Worm (Caenorhabditis elegans) whole organism, mixed stage, embryonic: ENCODE results near the gene F09F9.2.

Experiments
- M03D4.4 ChIP-seq: sonication (generic microtip); optimal IDR thresholded peaks from 2 replicates; lab custom pipeline; 2017; ENCODE audit warnings: mild to moderate bottlenecking, missing genetic modification characterization, missing compliant biosample characterization
- bed-3 ChIP-seq: fragments of 200-800 bp; sonication (Bioruptor generic); optimal IDR thresholded peaks from 3 replicates; lab custom pipeline; 2018; ENCODE audit warnings: mild to moderate bottlenecking, missing genetic modification characterization, moderate library complexity, missing compliant biosample characterization
- blmp-1 ChIP-seq: fragments of 150-350 bp; optimal IDR thresholded peaks from 2 replicates; lab custom pipeline; 2014; ENCODE audit warnings: missing biosample characterization, missing genetic modification characterization
- ceh-39 ChIP-seq: fragments of 150-350 bp; optimal IDR thresholded peaks from 2 replicates; lab custom pipeline; 2014; ENCODE audit warnings: missing biosample characterization, missing genetic modification characterization
- ceh-43 ChIP-seq: fragments of 200-800 bp; sonication (Bioruptor generic); optimal IDR thresholded peaks from 2 replicates; lab custom pipeline; 2018; ENCODE audit warnings: mild to moderate bottlenecking, missing genetic modification characterization, moderate library complexity, missing compliant biosample characterization
- ceh-83 ChIP-seq: fragments of 200-800 bp; sonication (Bioruptor generic); optimal IDR thresholded peaks from 2 replicates; lab custom pipeline; 2018; ENCODE audit warnings: mild to moderate bottlenecking, missing genetic modification characterization, missing compliant biosample characterization
- ces-1 ChIP-seq: fragments of 150-350 bp; optimal IDR thresholded peaks from 2 replicates; lab custom pipeline; 2014; ENCODE audit warnings: missing biosample characterization, missing genetic modification reagents, missing genetic modification characterization
- cnd-1 ChIP-seq: fragments of 200-800 bp; sonication (Bioruptor generic); optimal IDR thresholded peaks from 2 replicates; lab custom pipeline; 2018; ENCODE audit warnings: mild to moderate bottlenecking, missing genetic modification characterization, missing compliant biosample characterization
- drap-1 ChIP-seq: fragments of 200-800 bp; sonication (Bioruptor generic); optimal IDR thresholded peaks from 3 replicates; lab custom pipeline; 2018; ENCODE audit warnings: mild to moderate bottlenecking, missing genetic modification characterization, missing compliant biosample characterization
- elt-1 ChIP-seq: sonication (generic microtip); optimal IDR thresholded peaks from 2 replicates; lab custom pipeline; 2017; ENCODE audit warnings: missing genetic modification characterization, mild to moderate bottlenecking, missing compliant biosample characterization, antibody characterized with exemption, moderate library complexity, borderline replicate concordance; ENCODE audit not compliant: insufficient read depth
- flh-1 ChIP-seq: fragments of 200-800 bp; sonication (Bioruptor generic); optimal IDR thresholded peaks from 2 replicates; lab custom pipeline; 2018; ENCODE audit warnings: mild to moderate bottlenecking, missing genetic modification characterization, moderate library complexity, missing compliant biosample characterization
- ham-2 ChIP-seq: fragments of 200-800 bp; sonication (Bioruptor generic); optimal IDR thresholded peaks from 2 replicates; lab custom pipeline; 2018; ENCODE audit warnings: mild to moderate bottlenecking, missing genetic modification characterization, missing compliant biosample characterization
- hlh-1 ChIP-seq: fragments of 150-350 bp; optimal IDR thresholded peaks from 2 replicates; lab custom pipeline; 2014; ENCODE audit warnings: missing biosample characterization, missing genetic modification reagents, missing genetic modification characterization
- lin-13 ChIP-seq: fragments of 150-350 bp; optimal IDR thresholded peaks from 2 replicates; lab custom pipeline; 2014; ENCODE audit warnings: missing biosample characterization, missing genetic modification characterization
- lin-32 ChIP-seq: fragments of 200-800 bp; sonication (Bioruptor generic); optimal IDR thresholded peaks from 2 replicates; lab custom pipeline; 2018; ENCODE audit warnings: mild to moderate bottlenecking, missing genetic modification characterization, missing compliant biosample characterization
- lsy-2 ChIP-seq: fragments of 150-350 bp; optimal IDR thresholded peaks from 2 replicates; lab custom pipeline; 2014; ENCODE audit warnings: missing biosample characterization, missing genetic modification characterization
- mab-5 ChIP-seq: fragments of 150-350 bp; optimal IDR thresholded peaks from 2 replicates; lab custom pipeline; 2014; ENCODE audit warnings: missing biosample characterization, missing genetic modification characterization
- mep-1 ChIP-seq: fragments of 150-350 bp; optimal IDR thresholded peaks from 2 replicates; lab custom pipeline; 2017; ENCODE audit warnings: missing biosample characterization, missing genetic modification reagents, missing genetic modification characterization, inconsistent platforms
- mls-2 ChIP-seq: sonication (generic microtip); optimal IDR thresholded peaks from 2 replicates; lab custom pipeline; 2016; ENCODE audit warnings: mild to moderate bottlenecking, missing genetic modification characterization, moderate library complexity, missing compliant biosample characterization
- nhr-12 ChIP-seq: fragments of 150-350 bp; optimal IDR thresholded peaks from 2 replicates; lab custom pipeline; 2014; ENCODE audit warnings: missing biosample characterization, missing genetic modification characterization
- nhr-2 ChIP-seq: fragments of 150-350 bp; optimal IDR thresholded peaks from 2 replicates; lab custom pipeline; 2014; ENCODE audit warnings: missing biosample characterization, missing genetic modification characterization
- nhr-237 ChIP-seq: fragments of 150-350 bp; optimal IDR thresholded peaks from 2 replicates; lab custom pipeline; 2014; ENCODE audit warnings: missing biosample characterization, missing genetic modification characterization
- nhr-28 ChIP-seq: fragments of 150-350 bp; optimal IDR thresholded peaks from 2 replicates; lab custom pipeline; 2014; ENCODE audit warnings: missing biosample characterization, missing genetic modification characterization
- nhr-76 ChIP-seq: sonication (generic microtip); optimal IDR thresholded peaks from 2 replicates; lab custom pipeline; 2017; ENCODE audit warnings: missing biosample characterization, missing genetic modification characterization
- pha-4 ChIP-seq: fragments of 150-350 bp; optimal IDR thresholded peaks from 2 replicates; lab custom pipeline; 2018; ENCODE audit warnings: missing biosample characterization, missing genetic modification reagents, missing genetic modification characterization
- sem-2 ChIP-seq: fragments of 200-800 bp; sonication (Bioruptor generic); optimal IDR thresholded peaks from 2 replicates; lab custom pipeline; 2018; ENCODE audit warnings: mild to moderate bottlenecking, missing genetic modification characterization, missing compliant biosample characterization
- snpc-4 ChIP-seq: fragments of 150-350 bp; optimal IDR thresholded peaks from 2 replicates; lab custom pipeline; 2014; ENCODE audit warnings: missing biosample characterization, missing genetic modification characterization
- sptf-1 ChIP-seq: sonication (generic microtip); optimal IDR thresholded peaks from 2 replicates; lab custom pipeline; 2017; ENCODE audit warnings: mild to moderate bottlenecking, missing genetic modification characterization, moderate library complexity, missing compliant biosample characterization
- unc-120 ChIP-seq: sonication (generic microtip); optimal IDR thresholded peaks from 2 replicates; lab custom pipeline; 2017; ENCODE audit warnings: missing genetic modification characterization, missing compliant biosample characterization; ENCODE audit not compliant: poor library complexity, severe bottlenecking
- unc-39 ChIP-seq: fragments of 150-350 bp; optimal IDR thresholded peaks from 2 replicates; lab custom pipeline; 2014; ENCODE audit warnings: missing biosample characterization, missing genetic modification characterization
- unc-62 ChIP-seq: fragments of 150-350 bp; optimal IDR thresholded peaks from 2 replicates; lab custom pipeline; 2014; ENCODE audit warnings: missing biosample characterization, missing genetic modification reagents, missing genetic modification characterization
- zip-8 ChIP-seq: fragments of 150-350 bp; optimal IDR thresholded peaks from 2 replicates; lab custom pipeline; 2014; ENCODE audit warnings: missing biosample characterization, missing genetic modification characterization
- ztf-11 ChIP-seq: fragments of 150-350 bp; optimal IDR thresholded peaks from 2 replicates; lab custom pipeline; 2014; ENCODE audit warnings: missing biosample characterization, missing genetic modification characterization

The F09F9.2 gene

DNA sequence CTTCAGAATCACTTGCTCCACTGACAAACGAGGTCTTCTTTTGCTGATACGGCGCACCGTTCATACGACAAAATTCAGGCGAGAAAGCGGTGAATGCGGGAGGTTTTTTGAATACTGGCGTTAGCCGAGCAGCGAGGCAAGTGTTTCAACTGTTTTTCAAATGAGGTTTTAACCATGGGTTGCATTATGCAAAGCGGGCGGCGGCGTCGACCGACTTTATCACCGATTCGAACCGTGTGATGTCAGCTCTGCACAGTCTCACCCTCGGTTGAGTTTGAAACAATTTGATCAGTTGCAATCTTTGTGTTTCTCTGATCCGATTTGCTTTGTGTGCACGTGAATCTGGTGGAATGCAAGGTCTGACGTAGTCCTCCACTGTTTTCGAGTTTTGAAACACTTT lies 10.8 kb downstream of the F09F9.2 start, which contains the start of gene clh-4:
Gene clh-4 (minus strand): TSS at position 101 of the 400 bp plus-strand sequence.
- TF ChIP-seq ham-2 (GFP tag; lab: Kevin White, UChicago) (no peak), mls-2 (tag; lab: Kevin White, UChicago) (no peak), ces-1 (GFP tag; lab: Kevin White, UChicago) (no peak), zip-8 (tag; lab: Kevin White, UChicago) (no peak), hlh-1 (tag; lab: Kevin White, UChicago) (no peak), nhr-237 (no peak), cnd-1 (no peak), mab-5 (no peak), lsy-2 (tag; lab: Kevin White, UChicago) (no peak), drap-1 (GFP tag; lab: Kevin White, UChicago) (no peak), blmp-1 (no peak)
- TF ChIP-seq, all 35 proteins: peak for 0

DNA sequence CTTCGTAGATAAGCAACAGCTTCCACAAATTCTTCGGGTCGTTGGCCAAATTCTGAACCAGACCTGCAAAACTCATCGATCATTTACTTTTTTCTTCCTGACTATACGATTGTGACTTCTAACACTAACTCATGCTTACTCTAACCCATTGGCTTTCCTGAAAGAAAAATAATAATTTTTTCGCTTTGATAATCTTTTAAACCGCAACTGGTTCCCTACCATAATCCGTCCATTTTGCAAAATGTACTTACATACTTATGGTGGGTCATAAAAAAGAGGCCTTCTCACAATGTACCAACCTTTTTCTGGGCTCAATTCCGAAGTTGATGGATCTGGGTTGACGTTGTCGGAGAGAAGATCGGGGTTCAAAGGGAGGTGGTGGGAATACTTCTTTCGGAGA lies 16.3 kb downstream of the F09F9.2 start:
- TF ChIP-seq nhr-2 (tag; lab: Kevin White, UChicago): no peak
- no peak for TF ChIP-seq sptf-1 (tag; lab: Kevin White, UChicago)
- TF ChIP-seq elt-1 (tag; lab: Kevin White, UChicago): no peak
- TF ChIP-seq drap-1 (GFP tag; lab: Kevin White, UChicago): no peak
- no peak for TF ChIP-seq ztf-11
- no peak for TF ChIP-seq mls-2 (tag; lab: Kevin White, UChicago)
- no peak for TF ChIP-seq flh-1 (GFP tag; lab: Kevin White, UChicago)
- TF ChIP-seq cnd-1: no peak
- TF ChIP-seq zip-8 (tag; lab: Kevin White, UChicago): no peak
- TF ChIP-seq lsy-2 (tag; lab: Kevin White, UChicago): no peak
- no peak for TF ChIP-seq ces-1 (GFP tag; lab: Kevin White, UChicago)
- no peak for TF ChIP-seq M03D4.4 (tag; lab: Kevin White, UChicago)
- TF ChIP-seq ceh-83 (GFP tag; lab: Kevin White, UChicago): no peak
- no peak for TF ChIP-seq nhr-76 (tag; lab: Kevin White, UChicago)
- no peak for TF ChIP-seq lin-13 (tag; lab: Kevin White, UChicago)
- no peak for TF ChIP-seq mab-5
- no peak for TF ChIP-seq unc-39
- TF ChIP-seq lin-32 (GFP tag; lab: Kevin White, UChicago): no peak
- TF ChIP-seq ceh-39 (tag; lab: Kevin White, UChicago): no peak
- no peak for TF ChIP-seq bed-3 (GFP tag; lab: Kevin White, UChicago)

DNA sequence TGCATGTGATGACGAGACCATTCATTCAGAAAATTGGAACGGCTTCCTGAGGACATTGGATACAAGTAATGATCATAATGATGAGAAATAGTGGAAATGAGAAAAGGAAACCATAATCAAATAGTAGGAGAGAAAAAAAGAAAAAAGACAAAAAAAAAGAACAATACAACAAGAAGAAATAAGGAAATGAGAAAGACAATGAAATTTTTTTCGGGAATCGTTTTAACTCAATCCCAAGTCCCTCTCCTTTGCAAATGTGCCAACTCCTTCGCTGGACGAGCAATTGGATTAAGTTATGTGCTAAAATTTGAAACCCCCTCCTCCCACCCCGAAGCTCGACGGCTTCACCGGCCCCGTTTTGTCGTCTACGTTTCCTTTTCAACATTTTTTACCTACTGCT lies 22.3 kb downstream of the F09F9.2 start:
- peak; percentile 83 for TF ChIP-seq ces-1 (GFP tag; lab: Kevin White, UChicago)
- TF ChIP-seq sem-2 (GFP tag; lab: Kevin White, UChicago): no peak
- no peak for TF ChIP-seq ceh-83 (GFP tag; lab: Kevin White, UChicago)

DNA sequence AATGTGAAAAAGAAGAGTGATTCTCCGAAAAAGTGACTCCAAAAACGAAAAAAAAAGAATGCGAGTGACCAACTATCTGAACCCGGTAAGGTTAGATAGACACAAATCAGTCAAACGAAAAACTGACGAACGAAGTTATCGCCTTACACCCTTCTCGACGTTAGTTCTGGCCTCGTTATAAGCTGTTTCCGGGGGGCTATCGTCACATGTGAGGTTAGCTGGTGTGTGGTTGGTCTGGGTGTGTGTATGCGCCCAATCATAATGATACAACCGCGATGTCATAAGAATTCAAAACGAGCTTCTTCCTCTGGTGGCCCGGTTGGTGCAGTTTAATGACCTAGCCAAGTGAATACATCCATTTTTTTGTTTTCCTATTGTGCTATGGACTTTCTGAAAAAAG lies 25.8 kb downstream of the F09F9.2 start:
- no peak for TF ChIP-seq elt-1 (tag; lab: Kevin White, UChicago)
- TF ChIP-seq sptf-1 (tag; lab: Kevin White, UChicago): no peak
- no peak for TF ChIP-seq ces-1 (GFP tag; lab: Kevin White, UChicago)
- no peak for TF ChIP-seq pha-4
- no peak for TF ChIP-seq ceh-39 (tag; lab: Kevin White, UChicago)
- no peak for TF ChIP-seq M03D4.4 (tag; lab: Kevin White, UChicago)
- TF ChIP-seq nhr-12 (tag; lab: Kevin White, UChicago): no peak
- TF ChIP-seq unc-62 (GFP tag; lab: Kevin White, UChicago): no peak
- no peak for TF ChIP-seq blmp-1
- TF ChIP-seq mep-1 (tag; lab: Kevin White, UChicago): no peak
- no peak for TF ChIP-seq nhr-2 (tag; lab: Kevin White, UChicago)
- no peak for TF ChIP-seq ceh-43 (GFP tag; lab: Kevin White, UChicago)
- TF ChIP-seq nhr-28: no peak
- no peak for TF ChIP-seq hlh-1 (tag; lab: Kevin White, UChicago)
- TF ChIP-seq ceh-83 (GFP tag; lab: Kevin White, UChicago): no peak
- no peak for TF ChIP-seq snpc-4
- TF ChIP-seq unc-120 (tag; lab: Kevin White, UChicago): no peak
- no peak for TF ChIP-seq drap-1 (GFP tag; lab: Kevin White, UChicago)
- no peak for TF ChIP-seq bed-3 (GFP tag; lab: Kevin White, UChicago)
